Fruit fly (Drosophila melanogaster): ENCODE measurements around the gene bwa.

dm6 chr2L:20086295-20087096 is 20.3 kb downstream of the bwa start:
- TF ChIP-seq sv (GFP tag; optimal IDR thresholded peaks at IDR 0.05) (peak; percentile 87), usp (GFP tag; optimal IDR thresholded peaks at IDR 0.05) (no peak), HLH106 (tag; optimal IDR thresholded peaks at IDR 0.05) (peak; percentile 80), Hr83 (GFP tag; optimal IDR thresholded peaks at IDR 0.05; ENCODE audit: poor library complexity, severe bottlenecking) (peak; percentile 48), fru (GFP tag; optimal IDR thresholded peaks at IDR 0.05) (peak; percentile 96), h (GFP tag; optimal IDR thresholded peaks at IDR 0.05) (peak; percentile 94), Abd-B (GFP tag; optimal IDR thresholded peaks at IDR 0.05) (no peak), Hr78 (GFP tag; optimal IDR thresholded peaks at IDR 0.05) (no peak), psq (GFP tag; optimal IDR thresholded peaks at IDR 0.05) (peak; percentile 88), pan (optimal IDR thresholded peaks at IDR 0.05) (no peak), Myc (optimal IDR thresholded peaks at IDR 0.05) (no peak), N (GFP tag; optimal IDR thresholded peaks at IDR 0.05) (no peak), CrebA (GFP tag; optimal IDR thresholded peaks at IDR 0.05; ENCODE audit: borderline replicate concordance) (no peak)
